Worm (Caenorhabditis elegans): Measurements from ENCODE around the gene T09F3.2.

DNA sequence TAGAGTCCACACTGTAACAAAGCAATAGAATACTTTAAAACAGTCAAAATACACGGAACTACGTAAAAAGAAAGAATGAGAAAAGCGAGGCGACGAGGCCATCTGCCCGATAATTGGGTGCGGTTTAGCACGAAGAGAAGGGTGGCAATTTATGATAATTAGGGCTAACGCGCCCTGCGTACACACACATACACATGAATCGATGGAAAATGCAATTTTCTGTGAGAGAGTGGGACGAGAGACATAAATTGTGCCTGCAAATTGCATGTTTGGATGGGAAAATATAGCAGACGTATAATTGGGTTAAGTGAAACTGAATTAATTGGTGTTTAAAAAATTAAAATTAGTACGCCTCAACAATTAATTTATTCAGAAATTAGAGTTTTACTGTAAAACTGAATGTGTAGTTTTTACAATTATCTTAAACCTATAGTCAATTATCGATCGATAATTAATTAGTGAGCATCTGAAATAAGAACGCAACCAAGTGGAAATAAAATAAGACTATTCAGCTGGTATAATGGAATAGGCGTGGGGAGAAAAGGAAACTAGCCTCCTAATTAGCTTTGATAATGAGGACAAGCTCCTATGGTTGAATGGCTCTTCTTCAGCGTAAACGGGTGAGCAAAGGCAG, 17.3 kb upstream of the T09F3.2 start:
- no peak for TF ChIP-seq elt-1 (tag; optimal IDR thresholded peaks at IDR 0.05)
- TF ChIP-seq ama-1 (optimal IDR thresholded peaks at IDR 0.05) = no peak
- no peak for TF ChIP-seq mab-5 (tag; optimal IDR thresholded peaks at IDR 0.05)
- TF ChIP-seq lin-11 (tag; optimal IDR thresholded peaks at IDR 0.05) = no peak

Measured in whole organism, L2 larva.